Fruit fly (Drosophila melanogaster): ENCODE measurements around the gene CG14200.

DNA sequence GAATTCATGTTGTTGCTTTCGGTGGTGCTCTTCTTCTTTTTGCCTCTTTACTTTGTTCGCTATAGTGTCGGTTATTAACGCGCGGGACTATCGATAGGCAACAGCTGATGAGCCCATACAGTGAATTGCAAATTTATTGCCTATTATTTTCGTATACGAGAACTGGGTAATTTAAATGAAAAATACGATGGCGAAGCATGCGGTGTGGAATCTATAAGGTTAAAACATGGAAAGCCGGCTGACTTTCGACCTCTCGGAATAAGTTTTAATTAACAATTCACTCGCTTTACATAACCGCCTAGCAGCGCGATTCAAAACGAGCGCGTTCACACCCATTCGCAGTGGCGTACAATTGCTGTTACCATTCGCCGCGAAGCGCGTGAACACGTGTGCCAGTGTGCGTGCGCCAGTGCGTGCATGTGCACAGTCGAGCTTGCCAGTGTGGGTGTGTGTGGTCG is 15.4 kb upstream of the CG14200 start, which contains the start of the genes Naa15-16 and mRpS14:
- TF ChIP-seq usp (GFP tag; optimal IDR thresholded peaks at IDR 0.05) (no peak), EcR (GFP tag; optimal IDR thresholded peaks at IDR 0.05) (no peak), pan (optimal IDR thresholded peaks at IDR 0.05) (no peak), Dll (optimal IDR thresholded peaks at IDR 0.05) (no peak), CG8478 (optimal IDR thresholded peaks at IDR 0.05) (no peak), psq (optimal IDR thresholded peaks at IDR 0.05) (no peak)

Measured in whole organism.